Worm (Caenorhabditis elegans) whole organism, L4/young adult: ENCODE measurements around the gene C55A1.6.
"Not testable (repeated sequence)": the region's sequence is repeated elsewhere in the genome, so short reads cannot be mapped to it uniquely, and the experiment has no call there.

ENCODE experiments used
- W03F9.2 ChIP-seq: fragments of 150-350 bp; optimal IDR thresholded peaks from 2 replicates; lab custom pipeline; 2014; ENCODE audit warnings: missing biosample characterization, missing genetic modification characterization
- dao-5 ChIP-seq: sonication (generic microtip); optimal IDR thresholded peaks from 2 replicates; lab custom pipeline; 2016; ENCODE audit warnings: missing genotype, missing genetic modification characterization, moderate library complexity, missing compliant biosample characterization
- him-1 ChIP-seq: sonication (generic microtip); optimal IDR thresholded peaks from 2 replicates; lab custom pipeline; 2016; ENCODE audit warnings: missing genotype, missing genetic modification reagents, missing genetic modification characterization, missing compliant biosample characterization

ce11 chrV:15647536-15648085 is at the start of gene C55A1.6, which contains the start of gene C55A1.7:
- not testable (repeated sequence) for TF ChIP-seq dao-5 (tag; lab: Kevin White, UChicago); him-1 (tag; lab: Kevin White, UChicago); W03F9.2
